Worm (Caenorhabditis elegans): ENCODE measurements around the gene Y47D3A.21.

- TF ChIP-seq ztf-11 (tag; optimal IDR thresholded peaks at IDR 0.05) (no peak), aly-2 (tag; optimal IDR thresholded peaks at IDR 0.05) (no peak), lin-39 (tag; optimal IDR thresholded peaks at IDR 0.05) (no peak)
Observed at ce11 chrIII:11289876-11290275, 11.2 kb upstream of the Y47D3A.21 start.

Measured in whole organism, L2 larva.